Fruit fly (Drosophila melanogaster) whole organism: Measurements from ENCODE around the gene Syp.

Experiments used
- CG8478 ChIP-seq: fragments of >200 bp; optimal IDR thresholded peaks from 2 replicates; lab custom pipeline; 2018; ENCODE audit warnings: inconsistent platforms
- Dll ChIP-seq: fragments of >200 bp; optimal IDR thresholded peaks from 2 replicates; lab custom pipeline; 2017
- EcR ChIP-seq, 2 experiments: fragments of >200 bp; optimal IDR thresholded peaks; 2 replicates each; lab custom pipeline; 2017; ENCODE audit warnings: missing biosample characterization in 2 of 2, missing genetic modification characterization in 2 of 2, missing genetic modification reagents in 2 of 2
- psq ChIP-seq: fragments of >200 bp; optimal IDR thresholded peaks from 2 replicates; lab custom pipeline; 2017
- usp ChIP-seq: fragments of >200 bp; optimal IDR thresholded peaks from 2 replicates; lab custom pipeline; 2017; ENCODE audit warnings: missing biosample characterization, missing genetic modification characterization, mixed read lengths

DNA sequence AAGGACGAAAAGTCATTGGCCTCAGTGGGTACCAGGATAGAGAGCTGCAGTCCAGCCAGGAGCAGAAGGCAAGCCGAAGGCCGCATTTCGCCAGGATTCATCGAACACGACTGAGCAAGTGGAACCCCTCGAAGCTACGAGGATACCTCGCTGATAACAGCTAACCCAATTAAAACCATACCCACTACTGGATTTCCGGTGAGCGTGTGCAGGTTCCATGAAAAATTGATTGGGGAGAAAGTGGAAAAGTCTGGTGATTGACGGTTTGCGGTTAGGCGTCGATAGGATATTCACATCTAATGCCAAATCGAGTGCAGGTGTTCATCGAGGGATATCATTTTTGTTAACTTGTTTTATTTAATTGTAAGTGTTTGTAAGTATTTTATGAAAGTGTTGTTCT is 103.3 kb downstream of the Syp start, which contains the start of gene Ir93a:
- no peak for TF ChIP-seq usp (GFP tag; lab: Kevin White, UChicago)
- no peak for TF ChIP-seq psq
- TF ChIP-seq EcR (GFP tag; optimal IDR thresholded peaks at IDR 0.05; lab: Kevin White, UChicago) = no peak
- no peak for TF ChIP-seq Dll (lab: Kevin White, UChicago)
- TF ChIP-seq CG8478 (lab: Kevin White, UChicago) = no peak
